Worm (Caenorhabditis elegans) whole organism, L4/young adult: ENCODE data around the gene srj-18.

Source experiments
- W03F9.2 ChIP-seq: fragments of 150-350 bp; optimal IDR thresholded peaks from 2 replicates; lab custom pipeline; 2014; ENCODE audit warnings: missing biosample characterization, missing genetic modification characterization
- dao-5 ChIP-seq: sonication (generic microtip); optimal IDR thresholded peaks from 2 replicates; lab custom pipeline; 2016; ENCODE audit warnings: missing genotype, missing genetic modification characterization, moderate library complexity, missing compliant biosample characterization
- him-1 ChIP-seq: sonication (generic microtip); optimal IDR thresholded peaks from 2 replicates; lab custom pipeline; 2016; ENCODE audit warnings: missing genotype, missing genetic modification reagents, missing genetic modification characterization, missing compliant biosample characterization

The srj-18 gene

DNA sequence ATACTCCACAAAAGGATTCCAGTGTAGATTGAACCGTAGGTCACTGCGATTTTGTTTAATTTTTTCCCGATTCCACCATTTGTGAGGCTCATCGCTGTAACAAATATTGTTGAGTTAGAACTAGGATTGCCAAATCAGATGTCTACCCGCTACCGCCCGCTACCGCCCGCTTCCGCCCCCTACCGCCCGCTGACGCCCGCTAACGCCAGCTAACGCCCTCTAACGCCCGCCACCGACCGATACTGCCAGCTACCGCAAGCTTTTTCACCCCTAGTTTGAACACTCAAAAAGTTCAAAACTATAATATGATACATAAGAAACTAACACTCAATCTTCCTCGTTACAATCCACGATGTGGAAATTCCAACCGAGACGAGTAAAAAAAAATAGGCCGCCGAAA lies 15.7 kb upstream of the srj-18 start:
- no peak for TF ChIP-seq dao-5 (tag; lab: Kevin White, UChicago)
- no peak for TF ChIP-seq W03F9.2
- no peak for TF ChIP-seq him-1 (tag; lab: Kevin White, UChicago)

DNA sequence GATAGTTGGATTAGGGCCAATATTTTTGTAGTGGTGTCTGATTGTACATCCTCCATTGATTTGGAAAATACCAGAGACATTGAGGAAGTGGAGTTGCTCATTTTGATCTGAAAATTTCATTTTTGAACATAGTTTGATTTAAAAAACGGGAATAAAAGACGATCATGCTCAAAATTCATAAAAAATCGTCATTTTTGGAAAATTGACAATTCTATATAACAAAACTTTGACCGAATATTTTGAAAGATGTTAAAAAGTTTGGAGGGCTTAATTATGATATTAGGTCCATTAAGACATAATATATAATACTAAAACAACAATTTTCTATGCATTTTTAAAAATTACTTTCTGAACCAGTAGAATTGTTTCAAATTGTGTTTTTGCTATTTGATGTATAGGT lies 14.7 kb upstream of the srj-18 start, which contains the start of gene srg-58:
Gene srg-58 (minus strand): TSS at position 101 of the 400 bp plus-strand sequence.
- TF ChIP-seq dao-5 (tag; lab: Kevin White, UChicago) (no peak), him-1 (tag; lab: Kevin White, UChicago) (no peak), W03F9.2 (no peak)

DNA sequence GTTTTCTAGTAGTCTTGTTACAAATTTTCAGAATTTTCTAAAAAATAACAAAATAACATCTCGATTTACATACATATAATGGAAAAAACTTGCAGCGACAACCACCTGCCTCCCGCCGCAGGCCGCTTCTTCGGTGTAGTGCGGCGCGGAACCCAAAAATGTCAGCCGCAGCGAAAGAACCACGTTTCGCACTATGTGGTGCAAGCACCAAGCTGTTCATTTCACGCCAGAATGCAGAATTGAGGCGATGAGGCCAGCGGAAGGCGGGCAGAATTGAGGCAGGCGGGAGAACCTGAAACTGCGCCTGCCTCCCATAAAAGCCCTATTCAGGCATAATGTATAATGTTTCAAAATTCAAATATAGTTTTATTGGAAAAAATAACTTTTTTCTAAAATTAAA lies 12.7 kb upstream of the srj-18 start:
- TF ChIP-seq him-1 (tag; lab: Kevin White, UChicago) (no peak), W03F9.2 (no peak)

DNA sequence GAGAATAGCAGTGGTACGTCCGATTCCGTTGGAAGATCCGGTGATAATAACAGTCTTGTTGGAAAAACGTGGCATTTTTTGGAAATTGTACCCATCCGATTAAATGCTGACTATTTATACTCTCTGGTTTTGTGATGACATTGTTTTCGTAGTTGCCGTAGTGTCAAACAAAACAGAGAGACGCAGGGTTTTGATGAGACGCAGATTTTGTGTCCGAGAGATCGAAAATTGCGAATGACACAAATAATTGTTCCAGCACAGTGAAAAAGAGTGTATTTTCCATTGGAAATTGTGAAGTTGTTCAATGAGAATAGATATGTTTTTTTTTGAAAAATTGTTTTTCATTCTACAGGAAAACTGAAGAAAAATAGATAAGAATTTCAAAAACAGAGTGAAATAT lies 11.0 kb upstream of the srj-18 start, which contains the start of gene R05D8.7:
Gene R05D8.7 (minus strand): TSS at position 104 of the 400 bp plus-strand sequence.
- TF ChIP-seq W03F9.2 (no peak), him-1 (tag; lab: Kevin White, UChicago) (no peak), dao-5 (tag; lab: Kevin White, UChicago) (no peak)

DNA sequence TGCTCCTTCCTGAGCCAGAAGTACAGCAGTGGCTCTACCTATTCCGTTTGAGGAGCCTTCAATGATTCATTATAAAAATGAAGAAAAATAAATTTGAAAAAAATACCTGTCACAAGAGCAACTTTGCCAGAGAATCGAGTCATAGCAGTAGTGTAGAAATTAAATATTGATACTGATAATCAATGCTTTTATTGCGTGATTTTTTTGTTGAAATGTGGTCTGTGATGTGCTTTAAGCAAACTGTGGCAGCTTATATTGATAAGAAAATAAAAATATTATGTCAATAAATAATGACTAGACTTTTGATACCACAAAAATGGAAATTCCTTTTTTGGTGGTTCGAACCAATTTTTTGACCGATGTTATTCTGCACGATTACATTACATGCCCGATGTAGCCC lies 9.1 kb upstream of the srj-18 start, which contains the start of gene dhs-14:
Gene dhs-14 (minus strand): TSS at position 149 of the 400 bp plus-strand sequence.
- TF ChIP-seq him-1 (tag; lab: Kevin White, UChicago) (no peak), W03F9.2 (no peak), dao-5 (tag; lab: Kevin White, UChicago) (no peak)

DNA sequence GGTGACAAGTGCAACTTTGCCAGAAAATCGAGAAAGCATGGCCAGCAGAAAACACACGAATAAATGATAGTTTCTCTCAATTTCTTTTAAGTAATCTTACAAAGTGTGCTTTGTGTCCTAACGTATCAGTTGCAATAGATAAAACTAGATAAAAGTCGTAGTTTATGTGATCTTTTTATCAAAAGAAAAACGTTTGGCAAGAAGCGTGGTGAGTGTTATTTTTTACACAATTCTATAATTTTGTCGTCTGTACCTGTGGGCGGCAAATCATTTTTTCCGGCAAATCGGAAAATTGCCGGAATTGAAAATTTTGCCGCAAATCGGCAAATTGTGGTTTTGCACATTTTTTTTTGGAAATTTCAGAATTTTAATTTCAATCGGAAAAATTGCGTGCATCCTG lies 6.7 kb upstream of the srj-18 start, which contains the start of gene R05D8.9:
Gene R05D8.9 (minus strand): TSS at position 101 of the 400 bp plus-strand sequence.
- TF ChIP-seq dao-5 (tag; lab: Kevin White, UChicago) (no peak), him-1 (tag; lab: Kevin White, UChicago) (no peak), W03F9.2 (no peak)

DNA sequence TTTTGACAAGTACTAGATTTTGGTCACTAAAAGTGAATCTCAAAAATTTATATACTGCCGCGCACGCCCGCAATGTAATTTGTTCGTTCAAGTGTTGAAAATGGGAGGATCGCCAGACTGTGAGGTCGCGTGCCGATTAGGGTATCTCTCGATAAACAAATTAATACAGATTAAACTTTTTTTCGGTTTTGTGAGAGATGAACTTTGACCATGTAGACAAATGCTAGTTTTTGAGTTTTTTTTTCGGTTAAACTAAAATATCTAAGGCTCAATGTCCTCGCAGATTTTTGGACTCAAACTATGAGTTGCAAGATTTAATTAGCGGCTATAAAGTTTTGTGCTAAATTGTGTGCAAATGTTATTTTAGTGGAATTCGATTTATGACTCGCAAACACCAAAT lies 4.4 kb upstream of the srj-18 start, which contains the start of gene dhs-15:
Gene dhs-15 (minus strand): TSS at position 101 of the 400 bp plus-strand sequence.
- TF ChIP-seq W03F9.2 (no peak), him-1 (tag; lab: Kevin White, UChicago) (no peak), dao-5 (tag; lab: Kevin White, UChicago) (no peak)

DNA sequence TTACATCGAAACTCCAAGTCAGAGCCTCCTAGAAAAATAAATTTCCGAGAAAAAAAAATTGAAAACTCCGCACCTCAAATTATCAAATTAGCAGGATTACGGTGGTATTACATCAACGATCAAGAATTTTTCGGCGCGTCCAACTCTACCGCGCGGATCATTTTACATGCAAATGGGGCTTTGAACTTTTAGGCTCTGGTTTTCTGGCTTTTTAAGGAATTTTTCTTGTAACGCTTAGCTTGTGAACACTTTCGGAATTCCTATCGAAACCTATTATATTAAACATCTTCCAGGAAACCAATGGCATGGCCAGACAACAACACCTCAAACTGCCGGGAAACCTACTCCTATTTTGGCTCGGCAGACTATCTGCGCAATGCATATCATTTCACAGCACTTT lies 2.6 kb upstream of the srj-18 start, which contains the start of gene srh-56:
Gene srh-56 (plus strand): TSS at position 301 of the 400 bp plus-strand sequence.
- no peak for TF ChIP-seq W03F9.2
- TF ChIP-seq him-1 (tag; lab: Kevin White, UChicago) = no peak
- no peak for TF ChIP-seq dao-5 (tag; lab: Kevin White, UChicago)

DNA sequence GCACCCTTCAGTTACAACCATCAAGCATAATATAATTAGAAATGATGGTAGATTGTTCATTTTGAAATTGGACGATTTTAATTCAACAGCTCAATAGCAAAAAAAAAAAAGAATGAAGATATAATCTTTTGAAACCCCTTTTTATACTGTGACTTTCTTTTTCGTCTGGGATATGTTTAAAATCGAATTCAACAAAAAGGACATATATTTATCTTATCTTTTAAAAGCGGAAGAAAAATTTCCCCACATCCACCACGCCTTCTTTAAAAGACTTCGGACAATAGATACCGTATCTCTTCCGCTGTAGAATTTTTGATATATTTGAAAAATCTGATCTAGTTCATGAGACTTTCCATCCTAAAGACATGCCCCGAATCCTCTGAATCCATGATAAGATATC lies 6.6 kb downstream of the srj-18 start, which contains the start of gene R05D8.11:
Gene R05D8.11 (minus strand): TSS at position 101 of the 400 bp plus-strand sequence.
- TF ChIP-seq him-1 (tag; lab: Kevin White, UChicago) = no peak
- TF ChIP-seq W03F9.2 = no peak
- no peak for TF ChIP-seq dao-5 (tag; lab: Kevin White, UChicago)

DNA sequence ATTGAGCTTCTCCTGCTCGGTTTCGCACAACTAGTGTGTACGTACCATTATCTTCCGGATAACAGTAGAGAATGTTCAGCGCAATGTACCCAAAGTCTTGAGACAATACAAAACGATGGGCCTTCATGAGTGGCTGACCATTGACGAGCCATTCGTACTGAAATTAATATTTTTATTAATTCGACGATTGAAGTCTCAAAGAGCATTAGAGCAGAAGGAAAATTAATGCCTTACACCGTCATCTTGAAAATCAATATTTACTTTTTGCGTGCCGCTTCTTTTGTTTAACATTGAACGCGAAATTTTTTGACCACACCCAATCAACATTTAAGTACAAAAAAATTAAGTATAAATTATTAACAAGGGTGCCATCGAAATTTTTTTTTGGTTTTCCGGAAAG lies 18.8 kb downstream of the srj-18 start:
- TF ChIP-seq him-1 (tag; lab: Kevin White, UChicago) (no peak), dao-5 (tag; lab: Kevin White, UChicago) (no peak), W03F9.2 (no peak)

DNA sequence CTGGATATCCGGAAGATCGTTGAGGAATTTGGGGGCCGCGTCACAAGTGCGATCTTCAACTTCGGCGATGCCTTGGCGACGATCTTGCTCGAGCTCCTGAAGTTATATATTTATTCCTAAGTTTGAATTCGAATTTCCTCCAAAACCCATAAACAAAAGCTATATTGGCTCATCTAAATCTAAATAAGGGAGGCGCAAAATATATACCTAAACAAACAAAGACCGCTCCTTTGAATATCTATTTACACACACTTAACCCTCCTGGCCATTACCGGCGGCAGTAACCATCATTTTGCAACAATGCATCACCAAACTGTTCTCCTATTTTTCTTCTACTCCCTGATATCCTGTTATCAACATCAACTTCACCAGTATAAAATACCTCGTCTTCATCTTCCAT lies 21.9 kb downstream of the srj-18 start, which contains the start of gene F54E2.2:
Gene F54E2.2 (plus strand): TSS at position 301 of the 400 bp plus-strand sequence.
- TF ChIP-seq dao-5 (tag; lab: Kevin White, UChicago) = no peak
- no peak for TF ChIP-seq W03F9.2
- TF ChIP-seq him-1 (tag; lab: Kevin White, UChicago) = no peak

DNA sequence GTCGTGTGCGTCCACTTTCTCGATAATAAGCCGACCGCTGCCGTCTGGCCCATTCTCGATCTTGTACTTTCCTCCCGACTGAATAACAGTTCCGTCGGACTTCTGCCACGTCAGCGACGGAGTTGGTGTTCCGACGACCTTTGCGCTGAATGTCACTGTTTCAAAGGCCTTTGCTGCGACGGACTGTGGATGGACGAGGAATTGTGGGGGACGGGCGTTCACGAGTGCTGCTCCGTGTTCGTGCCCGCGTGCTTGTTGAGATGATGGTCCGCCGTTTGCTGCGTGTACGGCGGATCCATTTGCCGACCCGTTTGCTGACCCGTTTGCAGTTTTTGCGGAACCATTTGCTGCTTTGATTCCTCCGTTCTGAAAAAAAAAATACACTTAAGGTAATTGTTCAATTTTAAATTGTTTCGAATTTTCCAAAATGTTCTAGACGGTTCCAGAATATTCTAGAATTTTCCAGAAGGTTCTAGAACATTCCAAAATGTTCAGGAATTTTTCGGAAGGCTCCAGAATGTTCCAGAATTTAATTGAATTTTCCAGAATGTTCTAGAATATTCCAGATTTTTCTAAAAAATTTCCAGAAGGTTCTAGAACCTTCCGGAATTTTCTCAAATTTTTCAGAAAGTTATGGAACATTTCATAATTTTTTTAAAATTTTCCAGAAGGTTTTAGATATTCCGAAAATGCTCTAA lies 25.2 kb downstream of the srj-18 start:
- TF ChIP-seq dao-5 (tag; lab: Kevin White, UChicago) (no peak), him-1 (tag; lab: Kevin White, UChicago) (no peak), W03F9.2 (no peak)

DNA sequence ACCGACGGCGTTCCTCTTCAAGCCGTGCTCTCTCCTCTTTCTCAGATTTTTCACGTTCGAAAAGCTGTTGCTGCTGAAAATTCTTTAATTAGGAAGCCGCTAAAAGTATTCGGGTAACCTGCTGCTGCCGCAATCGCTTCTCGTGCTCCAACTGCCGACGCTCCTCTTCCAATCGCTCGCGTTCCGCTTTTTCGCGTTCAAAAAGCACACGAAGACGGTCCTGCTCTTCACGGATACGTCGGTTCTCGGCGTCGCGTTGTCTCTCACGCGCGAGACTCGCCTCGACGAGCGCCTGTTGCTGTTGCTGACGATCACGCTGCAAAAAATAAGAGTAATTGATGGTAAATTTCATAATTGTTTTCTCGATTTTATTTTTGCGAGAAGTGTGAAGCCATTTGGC lies 26.5 kb downstream of the srj-18 start:
- TF ChIP-seq W03F9.2 (no peak), him-1 (tag; lab: Kevin White, UChicago) (no peak), dao-5 (tag; lab: Kevin White, UChicago) (no peak)

DNA sequence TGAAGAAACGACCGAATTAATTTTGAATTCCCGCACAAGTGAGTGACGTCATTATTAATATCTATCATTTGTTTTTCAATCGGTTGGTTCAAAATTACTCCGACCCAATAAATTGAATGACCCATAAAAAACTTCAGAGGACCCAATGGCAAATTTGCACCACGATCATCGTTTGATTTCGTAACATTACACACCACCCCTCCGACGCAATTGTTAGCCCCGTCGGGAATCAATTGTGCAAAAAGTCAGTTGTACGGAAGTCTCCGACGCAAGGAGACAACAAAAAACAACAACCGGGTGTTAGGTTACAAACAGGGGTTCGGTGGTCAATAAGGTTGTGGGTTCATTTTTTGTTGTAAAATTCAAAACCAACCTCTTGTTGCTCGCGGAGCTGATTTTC lies 27.8 kb downstream of the srj-18 start:
- TF ChIP-seq W03F9.2 = no peak
- TF ChIP-seq dao-5 (tag; lab: Kevin White, UChicago) = no peak
- no peak for TF ChIP-seq him-1 (tag; lab: Kevin White, UChicago)
